Fruit fly (Drosophila melanogaster) whole organism, embryonic: ENCODE measurements around the gene CG10584.

Experiments
- CG10431 ChIP-seq: fragments of 200-800 bp; sonication (Bioruptor generic); optimal IDR thresholded peaks from 3 replicates; lab custom pipeline; 2018; ENCODE audit warnings: missing biosample characterization, mild to moderate bottlenecking, missing genetic modification characterization
- CG10462 ChIP-seq: fragments of 200-800 bp; sonication (Bioruptor generic); optimal IDR thresholded peaks from 2 replicates; lab custom pipeline; 2016; ENCODE audit warnings: missing biosample characterization, missing genetic modification characterization
- CG11696 ChIP-seq: fragments of 200-800 bp; sonication (Bioruptor generic); IDR thresholded peaks from 2 replicates; pipeline ENCODE4 v1.3.6; 2022; ENCODE audit warnings: missing biosample characterization, missing genetic modification characterization
- CG13894 ChIP-seq: fragments of 200-800 bp; sonication (Bioruptor generic); optimal IDR thresholded peaks from 3 replicates; lab custom pipeline; 2018; ENCODE audit warnings: missing biosample characterization, mild to moderate bottlenecking, missing genetic modification characterization, moderate library complexity
- CG18599 ChIP-seq: fragments of 200-800 bp; sonication (Bioruptor generic); optimal IDR thresholded peaks from 3 replicates; lab custom pipeline; 2017; ENCODE audit warnings: missing biosample characterization, missing genetic modification characterization, mild to moderate bottlenecking, moderate library complexity, missing genetic modification reagents
- CG18619 ChIP-seq: fragments of 200-800 bp; sonication (Bioruptor generic); optimal IDR thresholded peaks from 3 replicates; lab custom pipeline; 2017; ENCODE audit warnings: missing biosample characterization, mild to moderate bottlenecking, missing genetic modification characterization
- CG32532 ChIP-seq: fragments of 200-800 bp; sonication (Bioruptor generic); IDR thresholded peaks from 2 replicates; pipeline ENCODE4 v1.3.6; 2022; ENCODE audit warnings: missing biosample characterization, missing genetic modification characterization
- CG34422 ChIP-seq: fragments of 200-800 bp; sonication (Bioruptor generic); IDR thresholded peaks from 3 replicates; pipeline ENCODE4 v1.3.6; 2022; ENCODE audit warnings: missing biosample characterization, missing genetic modification characterization
- CG6175 ChIP-seq: fragments of 200-800 bp; sonication (Bioruptor generic); IDR thresholded peaks from 3 replicates; pipeline ENCODE4 v1.3.6; 2022; ENCODE audit warnings: missing biosample characterization, missing genetic modification characterization
- CG6254 ChIP-seq: fragments of 200-800 bp; sonication (Bioruptor generic); optimal IDR thresholded peaks from 3 replicates; lab custom pipeline; 2017; ENCODE audit warnings: mild to moderate bottlenecking, missing biosample characterization, missing genetic modification reagents, missing genetic modification characterization
- CG7987 ChIP-seq: fragments of 200-800 bp; sonication (Bioruptor generic); optimal IDR thresholded peaks from 2 replicates; lab custom pipeline; 2018; ENCODE audit warnings: missing biosample characterization, mild to moderate bottlenecking, missing genetic modification characterization, moderate library complexity
- CG8290 ChIP-seq, 3 experiments: fragments of 200-800 bp; sonication (Bioruptor generic); optimal IDR thresholded peaks; 2 replicates each; lab custom pipeline; 2016 to 2019; ENCODE audit warnings: missing biosample characterization in 3 of 3, missing genetic modification characterization in 3 of 3, mild to moderate bottlenecking in 2 of 3, moderate library complexity in 1 of 3
- D19A ChIP-seq: fragments of 200-800 bp; optimal IDR thresholded peaks from 3 replicates; lab custom pipeline; 2019; ENCODE audit warnings: missing biosample characterization, mild to moderate bottlenecking, missing genetic modification characterization, moderate library complexity
- Drgx ChIP-seq: fragments of 200-800 bp; sonication (Bioruptor generic); IDR thresholded peaks from 2 replicates; pipeline ENCODE4 v1.3.6; 2022; ENCODE audit warnings: missing biosample characterization, missing genetic modification characterization
- Eip74EF ChIP-seq, 2 experiments: fragments of 200-800 bp in 1 of 2; fragments of >200 bp in 1 of 2; sonication (Bioruptor generic) in 1 of 2; optimal IDR thresholded peaks; 2 replicates each; lab custom pipeline; 2017 to 2019; ENCODE audit warnings: missing biosample characterization in 2 of 2, missing genetic modification characterization in 2 of 2, mild to moderate bottlenecking in 1 of 2, moderate library complexity in 1 of 2
- Ets65A ChIP-seq: fragments of 200-800 bp; sonication (Bioruptor generic); peaks from one replicate; lab custom pipeline; 2016; ENCODE audit warnings: missing biosample characterization, missing genetic modification characterization
- Gsc ChIP-seq: fragments of 200-800 bp; sonication (Bioruptor generic); IDR thresholded peaks from 2 replicates; pipeline ENCODE4 v1.3.6; 2022; ENCODE audit warnings: missing biosample characterization, missing genetic modification characterization
- HHEX ChIP-seq: fragments of 200-800 bp; sonication (Bioruptor generic); optimal IDR thresholded peaks from 3 replicates; lab custom pipeline; 2017; ENCODE audit warnings: missing biosample characterization, mild to moderate bottlenecking, missing genetic modification characterization, missing genetic modification reagents
- HLH54F ChIP-seq: fragments of 200-800 bp; sonication (Bioruptor generic); optimal IDR thresholded peaks from 3 replicates; lab custom pipeline; 2016; ENCODE audit warnings: missing biosample characterization, missing genetic modification characterization
- Hand ChIP-seq: fragments of 200-800 bp; sonication (Bioruptor generic); optimal IDR thresholded peaks from 2 replicates; lab custom pipeline; 2017; ENCODE audit warnings: mild to moderate bottlenecking, missing biosample characterization, missing genetic modification reagents, missing genetic modification characterization
- HmgZ ChIP-seq: fragments of 200-800 bp; sonication (Bioruptor generic); optimal IDR thresholded peaks from 2 replicates; lab custom pipeline; 2018; ENCODE audit warnings: missing biosample characterization, mild to moderate bottlenecking, missing genetic modification characterization
- Hr78 ChIP-seq, 2 experiments: fragments of 200-800 bp in 1 of 2; fragments of >200 bp in 1 of 2; sonication (Bioruptor generic) in 1 of 2; optimal IDR thresholded peaks; 2 replicates each; lab custom pipeline; 2017 to 2019; ENCODE audit warnings: missing biosample characterization in 2 of 2, missing genetic modification characterization in 2 of 2, mild to moderate bottlenecking in 1 of 2, moderate library complexity in 1 of 2
- Optix ChIP-seq: fragments of 200-800 bp; sonication (Bioruptor generic); IDR thresholded peaks from 3 replicates; pipeline ENCODE4 v1.3.6; 2022; ENCODE audit warnings: missing biosample characterization, missing genetic modification characterization
- Pdp1 ChIP-seq, 2 experiments: fragments of 200-800 bp; sonication (Bioruptor generic); optimal IDR thresholded peaks; 3 replicates each; lab custom pipeline; 2016; ENCODE audit warnings: missing biosample characterization in 2 of 2, missing genetic modification characterization in 2 of 2, mild to moderate bottlenecking in 1 of 2, moderate library complexity in 1 of 2
- Xrp1 ChIP-seq: fragments of 200-800 bp; sonication (Bioruptor generic); IDR thresholded peaks from 2 replicates; pipeline ENCODE4 v1.3.6; 2022; ENCODE audit warnings: missing biosample characterization, missing genetic modification characterization
- ab ChIP-seq: fragments of 200-800 bp; sonication (Bioruptor generic); optimal IDR thresholded peaks from 2 replicates; lab custom pipeline; 2016; ENCODE audit warnings: missing biosample characterization, missing genetic modification characterization
- al ChIP-seq: fragments of 200-800 bp; sonication (Bioruptor generic); IDR thresholded peaks from 2 replicates; pipeline ENCODE4 v1.3.6; 2022; ENCODE audit warnings: missing biosample characterization, missing genetic modification characterization
- bbx ChIP-seq: fragments of 200-800 bp; sonication (Bioruptor generic); IDR thresholded peaks from 2 replicates; pipeline ENCODE4 v1.3.6; 2022; ENCODE audit warnings: missing biosample characterization, missing genetic modification characterization; ENCODE audit not compliant: partially characterized antibody
- ci ChIP-seq: fragments of 200-800 bp; sonication (Bioruptor generic); IDR thresholded peaks from 3 replicates; pipeline ENCODE4 v1.3.6; 2022; ENCODE audit warnings: missing biosample characterization, missing genetic modification characterization
- crol ChIP-seq: fragments of 200-800 bp; sonication (Bioruptor generic); IDR thresholded peaks from 2 replicates; pipeline ENCODE4 v1.3.6; 2022; ENCODE audit warnings: missing biosample characterization, missing genetic modification characterization
- cwo ChIP-seq: fragments of 200-800 bp; sonication (Bioruptor generic); optimal IDR thresholded peaks from 3 replicates; lab custom pipeline; 2017; ENCODE audit warnings: missing biosample characterization, missing genetic modification characterization, mild to moderate bottlenecking, moderate library complexity, missing genetic modification reagents
- exex ChIP-seq: fragments of 200-800 bp; sonication (Bioruptor generic); optimal IDR thresholded peaks from 4 replicates; lab custom pipeline; 2018; ENCODE audit warnings: missing biosample characterization, mild to moderate bottlenecking, missing genetic modification characterization, moderate library complexity
- fd102C ChIP-seq: fragments of 200-800 bp; sonication (Bioruptor generic); optimal IDR thresholded peaks from 2 replicates; lab custom pipeline; 2018; ENCODE audit warnings: missing biosample characterization, mild to moderate bottlenecking, missing genetic modification characterization, moderate library complexity
- gem ChIP-seq: fragments of 200-800 bp; sonication (Bioruptor generic); optimal IDR thresholded peaks from 2 replicates; lab custom pipeline; 2019; ENCODE audit warnings: missing biosample characterization, mild to moderate bottlenecking, missing genetic modification characterization, moderate library complexity
- lov ChIP-seq, 2 experiments: fragments of 200-800 bp in 1 of 2; fragments of >200 bp in 1 of 2; sonication (Bioruptor generic) in 1 of 2; IDR thresholded peaks in 1 of 2; optimal IDR thresholded peaks in 1 of 2; 2 replicates in 1 of 2; 3 replicates in 1 of 2; pipeline versions ENCODE4 v1.3.6 to Lab custom; 2017 to 2022; ENCODE audit warnings: missing biosample characterization in 1 of 2, missing genetic modification characterization in 1 of 2
- mirr ChIP-seq: fragments of 200-800 bp; sonication (Bioruptor generic); optimal IDR thresholded peaks from 3 replicates; lab custom pipeline; 2018; ENCODE audit warnings: missing biosample characterization, mild to moderate bottlenecking, missing genetic modification characterization
- nerfin-1 ChIP-seq: fragments of 200-800 bp; sonication (Bioruptor generic); optimal IDR thresholded peaks from 3 replicates; lab custom pipeline; 2019; ENCODE audit warnings: missing biosample characterization, mild to moderate bottlenecking, missing genetic modification characterization, moderate library complexity
- nom ChIP-seq: fragments of 200-800 bp; sonication (Bioruptor generic); optimal IDR thresholded peaks from 2 replicates; lab custom pipeline; 2017; ENCODE audit warnings: missing biosample characterization, missing genetic modification characterization, mild to moderate bottlenecking, moderate library complexity, missing genetic modification reagents
- p53 ChIP-seq: fragments of 200-800 bp; sonication (Bioruptor generic); optimal IDR thresholded peaks from 2 replicates; lab custom pipeline; 2016; ENCODE audit warnings: missing biosample characterization, missing genetic modification characterization
- sd ChIP-seq: fragments of 200-800 bp; sonication (Bioruptor generic); optimal IDR thresholded peaks from 3 replicates; lab custom pipeline; 2018; ENCODE audit warnings: missing biosample characterization, mild to moderate bottlenecking, missing genetic modification characterization, moderate library complexity
- sens ChIP-seq: fragments of 200-800 bp; sonication (Bioruptor generic); peaks from one replicate; lab custom pipeline; 2016; ENCODE audit warnings: missing biosample characterization, missing genetic modification characterization
- stc ChIP-seq: fragments of 200-800 bp; sonication (Bioruptor generic); IDR thresholded peaks from 2 replicates; pipeline ENCODE4 v1.3.6; 2022; ENCODE audit warnings: missing biosample characterization, missing genetic modification characterization
- tna ChIP-seq: fragments of 200-800 bp; sonication (Bioruptor generic); IDR thresholded peaks from 2 replicates; pipeline ENCODE4 v1.3.6; 2022; ENCODE audit warnings: missing biosample characterization, missing genetic modification characterization; ENCODE audit not compliant: partially characterized antibody
- tx ChIP-seq: fragments of 200-800 bp; sonication (Bioruptor generic); optimal IDR thresholded peaks from 2 replicates; lab custom pipeline; 2016; ENCODE audit warnings: missing biosample characterization, missing genetic modification characterization
- vvl ChIP-seq: fragments of 200-800 bp; sonication (Bioruptor generic); IDR thresholded peaks from 2 replicates; pipeline ENCODE4 v1.3.6; 2022; ENCODE audit warnings: missing biosample characterization, missing genetic modification characterization

CG10584 gene

DNA sequence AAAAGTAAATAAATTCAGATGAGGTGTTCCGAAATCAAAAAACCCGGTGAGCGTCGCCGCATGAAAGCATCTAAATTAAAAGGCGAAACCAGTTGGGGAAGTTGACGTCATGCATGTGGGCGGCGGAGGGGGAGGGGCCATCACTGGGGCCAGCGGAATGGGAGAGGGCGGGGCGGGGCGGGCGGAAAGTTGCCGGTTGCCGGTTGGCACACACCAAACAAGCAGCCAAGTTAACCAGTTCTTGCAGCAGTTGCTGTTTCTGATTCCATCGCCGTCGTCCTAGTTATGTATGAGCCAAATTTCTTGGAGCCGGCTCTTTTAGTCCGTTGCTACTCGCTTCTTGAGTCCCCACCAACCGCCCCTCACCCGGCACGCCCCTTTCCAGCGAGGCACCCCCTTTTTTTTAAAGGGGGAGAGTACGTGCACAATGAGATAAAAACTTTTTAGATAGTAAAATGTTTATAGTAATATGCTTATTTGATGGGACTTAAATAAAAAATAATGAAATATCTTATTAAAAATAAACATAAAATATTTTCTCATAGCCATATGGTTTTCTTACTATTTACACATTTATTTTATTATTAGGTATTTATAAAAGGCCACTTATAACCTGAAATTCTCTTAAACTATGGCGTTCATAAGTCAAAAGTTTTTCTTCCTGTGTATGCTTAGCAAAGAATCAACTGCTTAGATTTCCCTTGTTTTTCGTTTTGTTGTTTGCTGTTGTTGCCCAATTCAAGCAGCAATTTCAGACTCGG, 21.2 kb upstream of the CG10584 start (continued):
- TF ChIP-seq CG10462 (no peak), vvl (GFP tag; lab: Robert Waterston, UW) (peak; percentile 51; the same call in 1 of the 2 replicates), crol (peak; percentile 93), stc (GFP tag; lab: Robert Waterston, UW) (0 out of 2 replicates have a peak, but pooled peaks have one; percentile 5), tna (GFP tag; lab: Robert Waterston, UW) (0 out of 2 replicates have a peak, but pooled peaks have one; percentile 22), CG13894 (tag; lab: Kevin White, UChicago) (peak; percentile 13), p53 (GFP tag; lab: Kevin White, UChicago) (no peak), CG34422 (GFP tag; lab: Robert Waterston, UW) (peak; percentile 75; the same call in 1 of the 3 replicates), CG6175 (GFP tag; lab: Robert Waterston, UW) (0 out of 3 replicates have a peak, but pooled peaks have one; percentile 64), Hand (no peak), lov (optimal IDR thresholded peaks at IDR 0.05; lab: Kevin White, UChicago) (no peak), lov (GFP tag; IDR thresholded peaks at IDR 0.05; lab: Robert Waterston, UW) (0 out of 3 replicates have a peak, but pooled peaks have one; percentile 12), Optix (no peak), CG18599 (GFP tag; lab: Kevin White, UChicago) (peak; percentile 11), Drgx (GFP tag; lab: Robert Waterston, UW) (peak; percentile 20), CG10431 (GFP tag; lab: Kevin White, UChicago) (no peak), nom (GFP tag; lab: Kevin White, UChicago) (peak; percentile 11), bbx (GFP tag; lab: Robert Waterston, UW) (peak; percentile 39)

DNA sequence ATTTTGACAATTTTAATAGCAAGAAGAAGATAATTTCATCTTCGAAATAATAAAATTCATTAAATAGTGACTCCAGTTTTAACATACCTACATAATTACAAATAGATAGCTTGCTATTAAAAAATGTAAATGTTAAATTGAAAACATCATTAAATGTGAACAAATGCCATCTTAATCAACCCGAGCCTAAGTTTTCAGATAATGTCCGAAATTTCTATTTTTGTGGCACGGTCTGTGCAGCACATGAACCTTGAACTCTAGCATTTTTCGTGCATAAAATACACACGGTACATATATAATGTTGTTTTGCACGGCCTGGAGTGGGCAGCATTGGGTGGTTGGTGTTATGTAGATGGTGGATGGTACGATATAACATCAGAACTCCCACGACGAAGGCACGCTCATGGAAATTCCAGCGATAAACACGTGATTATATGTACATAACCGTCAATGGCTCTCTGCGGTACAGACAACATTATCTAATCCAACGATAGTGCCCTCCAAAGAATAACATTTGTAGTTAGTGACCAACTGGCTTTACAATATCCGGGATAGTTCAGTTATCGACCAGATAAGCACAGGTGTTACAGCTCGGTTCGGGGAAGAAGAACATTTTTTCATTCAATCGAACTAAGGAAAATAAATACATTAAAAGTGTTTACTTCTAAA, 19.0 kb upstream of the CG10584 start:
- peak; percentile 64 for TF ChIP-seq sens (GFP tag; lab: Kevin White, UChicago)
- no peak for TF ChIP-seq fd102C
- peak; percentile 16 for TF ChIP-seq HHEX
- TF ChIP-seq mirr (GFP tag; lab: Kevin White, UChicago) = peak; percentile 77
- TF ChIP-seq CG7987 (GFP tag; lab: Kevin White, UChicago) = peak; percentile 29
- peak; percentile 63 for TF ChIP-seq exex (tag; lab: Kevin White, UChicago)
- peak; percentile 1 for TF ChIP-seq gem (tag; lab: Kevin White, UChicago)
- TF ChIP-seq Xrp1 (GFP tag; lab: Robert Waterston, UW) = no peak
- TF ChIP-seq tx (GFP tag; lab: Kevin White, UChicago) = no peak
- TF ChIP-seq cwo (GFP tag; lab: Kevin White, UChicago) = peak; percentile 71
- peak; percentile 66; the same call in 2 of the 3 replicates for TF ChIP-seq ci (GFP tag; lab: Robert Waterston, UW)
- TF ChIP-seq Hr78 (GFP tag; optimal IDR thresholded peaks at IDR 0.05; lab: Kevin White, UChicago) = peak in 1 of 2 experiments; percentile 80
- TF ChIP-seq HLH54F (GFP tag; lab: Kevin White, UChicago) = no peak
- no peak for TF ChIP-seq Gsc (GFP tag; lab: Robert Waterston, UW)
- TF ChIP-seq Ets65A = peak; percentile 77
- 0 out of 2 replicates have a peak, but pooled peaks have one; percentile 24 for TF ChIP-seq CG32532 (GFP tag; lab: Robert Waterston, UW)
- TF ChIP-seq nerfin-1 (tag; lab: Kevin White, UChicago) = peak; percentile 76
- TF ChIP-seq ab (GFP tag; lab: Kevin White, UChicago) = no peak
- TF ChIP-seq D19A (tag; lab: Kevin White, UChicago) = peak; percentile 1
- TF ChIP-seq Eip74EF (GFP tag; optimal IDR thresholded peaks at IDR 0.05; lab: Kevin White, UChicago) = no peak
- peak; percentile 16 for TF ChIP-seq CG18619 (GFP tag; lab: Kevin White, UChicago)
- no peak for TF ChIP-seq CG6254 (GFP tag; lab: Kevin White, UChicago)
- TF ChIP-seq HmgZ (tag; lab: Kevin White, UChicago) = peak; percentile 4
- TF ChIP-seq Pdp1 (GFP tag; optimal IDR thresholded peaks at IDR 0.05; lab: Kevin White, UChicago) = peak in 1 of 2 experiments; percentile 44
- TF ChIP-seq sd (tag; lab: Kevin White, UChicago) = peak; percentile 87
- no peak for TF ChIP-seq CG8290 (GFP tag; optimal IDR thresholded peaks at IDR 0.05; lab: Kevin White, UChicago)
- TF ChIP-seq CG8290 (tag; optimal IDR thresholded peaks at IDR 0.05; lab: Kevin White, UChicago) = peak in 1 of 2 experiments; percentile 4
- TF ChIP-seq al (GFP tag; lab: Robert Waterston, UW) = no peak
- TF ChIP-seq CG11696 (GFP tag; lab: Robert Waterston, UW) = peak; percentile 63; the same call in 1 of the 2 replicates
